Worm (Caenorhabditis elegans): ENCODE results near the gene Y62H9A.5.

DNA sequence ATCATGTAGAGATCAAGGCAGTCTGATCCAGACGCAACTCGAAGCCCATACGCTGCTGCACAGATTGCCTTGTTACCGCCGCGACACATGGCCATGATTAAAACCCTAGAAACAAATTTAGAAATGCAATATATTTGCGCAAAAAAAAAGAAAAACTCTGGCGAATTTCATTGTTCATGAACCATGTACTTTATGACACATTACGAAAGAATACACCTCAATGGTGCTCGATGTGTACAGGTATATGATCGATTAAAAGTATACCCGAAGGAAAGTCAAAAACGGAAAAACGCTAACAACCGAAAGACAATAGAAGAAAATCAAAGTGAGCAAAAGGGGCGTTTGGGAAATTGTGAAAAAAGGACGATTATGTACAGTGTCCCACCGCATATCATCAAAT, 9.6 kb upstream of the Y62H9A.5 start, which contains the start of gene Y62H9A.8:
- TF ChIP-seq unc-62 (GFP tag; optimal IDR thresholded peaks at IDR 0.05) = no peak
- TF ChIP-seq atf-7 (tag; optimal IDR thresholded peaks at IDR 0.05) = no peak
- TF ChIP-seq dpl-1 (GFP tag; optimal IDR thresholded peaks at IDR 0.05) = no peak

Measured in whole organism, young adult.